Fruit fly (Drosophila melanogaster) Kc167 (cell line): ENCODE results near the gene meso18E.

Experiments used
- insv ChIP-seq: fragments of >200 bp; optimal IDR thresholded peaks from 3 replicates; lab custom pipeline; 2018; ENCODE audit warnings: missing external identifiers
- psq ChIP-seq: fragments of >200 bp; optimal IDR thresholded peaks from 2 replicates; lab custom pipeline; 2017; ENCODE audit warnings: missing external identifiers

DNA sequence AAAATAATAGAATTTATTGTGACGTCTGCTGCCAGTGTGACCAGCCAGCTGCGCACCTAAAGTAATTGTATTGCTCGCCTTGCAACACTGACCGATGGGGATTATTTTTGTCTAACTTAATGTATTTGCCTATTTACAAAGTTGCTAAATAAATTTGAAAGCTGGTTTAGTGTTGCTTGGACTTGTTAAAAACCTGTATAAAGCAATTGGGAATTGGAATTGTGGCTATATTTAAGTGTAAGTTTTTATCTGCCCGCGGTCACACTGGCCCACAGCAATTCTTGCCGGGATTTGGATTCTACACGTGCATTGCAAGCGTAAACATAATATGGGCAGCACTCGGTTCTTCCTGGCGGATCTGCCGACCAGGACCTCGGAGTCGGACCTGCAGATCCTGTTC is 8.8 kb downstream of the meso18E start, which contains the start of the genes CG14230 and CG14232:
- no peak for TF ChIP-seq insv
- no peak for TF ChIP-seq psq
